1 fruit fly cellular context compared by ENCODE assay signal in the genomic region with DNA sequence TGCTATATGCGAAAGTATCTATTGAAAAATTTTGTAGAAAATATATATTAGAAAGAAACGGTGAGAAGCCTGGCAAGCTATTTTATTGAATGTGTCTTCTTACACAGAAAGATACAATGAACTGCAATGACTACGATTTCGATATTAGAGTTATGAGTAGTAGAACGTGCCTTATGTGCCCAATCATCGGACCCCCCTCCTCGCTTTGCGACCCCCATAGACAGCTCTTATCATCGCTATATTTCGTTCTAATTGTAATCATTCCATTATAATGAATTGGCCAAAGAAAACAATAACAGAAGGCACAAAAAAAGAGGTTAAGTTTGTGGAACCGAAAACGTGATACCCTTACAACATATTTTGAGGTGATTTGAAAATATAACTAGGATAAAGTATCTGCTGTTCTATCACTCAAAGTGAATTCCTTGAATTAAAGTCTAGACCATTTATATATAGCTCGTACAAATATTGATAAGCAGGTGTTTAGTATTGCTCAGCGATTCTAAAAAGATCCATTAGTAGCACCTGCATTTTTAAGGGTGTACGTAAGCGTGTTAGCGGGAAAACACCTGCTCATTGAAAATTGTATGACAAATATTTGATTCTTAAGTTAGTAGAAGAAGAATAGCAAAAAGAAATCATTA.
A peak's percentile ranks its signal among the peaks of the same experiment; 100 is the strongest.
TF ChIP-seq lines count a peak whose summit lies in the region.

No protein-coding gene starts in this region.

TF ChIP-seq in whole organism, embryonic, 481 proteins besides CTCF, POLR2A, EP300 and RAD21 (continued from another document and continues in another):
- TF ChIP-seq Adf1 (GFP tag; IDR thresholded peaks at IDR 0.05; lab: Robert Waterston, UW), result no peak
- TF ChIP-seq CG6813 (GFP tag; optimal IDR thresholded peaks at IDR 0.05; lab: Kevin White, UChicago), result no peak
- no peak for TF ChIP-seq H2.0 (GFP tag; IDR thresholded peaks at IDR 0.05; lab: Robert Waterston, UW)
- no peak for TF ChIP-seq bsh (GFP tag; optimal IDR thresholded peaks at IDR 0.05; lab: Kevin White, UChicago)
- TF ChIP-seq crc (GFP tag; optimal IDR thresholded peaks at IDR 0.05; lab: Kevin White, UChicago), result no peak
- TF ChIP-seq repo (GFP tag; optimal IDR thresholded peaks at IDR 0.05; lab: Kevin White, UChicago), result no peak
- no peak for TF ChIP-seq Atf-2 (GFP tag; optimal IDR thresholded peaks at IDR 0.05; lab: Kevin White, UChicago)
- TF ChIP-seq Bgb (GFP tag; IDR thresholded peaks at IDR 0.05; lab: Robert Waterston, UW; ENCODE audit: partially characterized antibody), result no peak
- no peak for TF ChIP-seq nerfin-1 (tag; optimal IDR thresholded peaks at IDR 0.05; lab: Kevin White, UChicago)
- no peak for TF ChIP-seq TFAM (GFP tag; optimal IDR thresholded peaks at IDR 0.05; lab: Kevin White, UChicago)
- no peak for TF ChIP-seq Neu2 (GFP tag; optimal IDR thresholded peaks at IDR 0.05; lab: Kevin White, UChicago; ENCODE audit: borderline replicate concordance)
- no peak for TF ChIP-seq prd (optimal IDR thresholded peaks at IDR 0.05; lab: Kevin White, UChicago)
- no peak for TF ChIP-seq prd (GFP tag; IDR thresholded peaks at IDR 0.05; lab: Robert Waterston, UW)
- no peak for TF ChIP-seq abd-A (tag; optimal IDR thresholded peaks at IDR 0.05; lab: Kevin White, UChicago)
- no peak for TF ChIP-seq nau (GFP tag; optimal IDR thresholded peaks at IDR 0.05; lab: Kevin White, UChicago)
- TF ChIP-seq tgo (GFP tag; IDR thresholded peaks at IDR 0.05; lab: Robert Waterston, UW), result no peak
- peak; percentile 22 for TF ChIP-seq gro (GFP tag; optimal IDR thresholded peaks at IDR 0.05; lab: Kevin White, UChicago)
- no peak for TF ChIP-seq BEAF-32 (GFP tag; optimal IDR thresholded peaks at IDR 0.05; lab: Kevin White, UChicago)
- peak; percentile 70 for TF ChIP-seq sens (GFP tag; lab: Kevin White, UChicago)
- TF ChIP-seq trh (GFP tag; optimal IDR thresholded peaks at IDR 0.05; lab: Kevin White, UChicago), result no peak
- no peak for TF ChIP-seq croc (GFP tag; conservative IDR thresholded peaks at IDR 0.05; lab: Robert Waterston, UW)
- TF ChIP-seq CG9797 (GFP tag; optimal IDR thresholded peaks at IDR 0.05; lab: Kevin White, UChicago), result no peak
- TF ChIP-seq CG32767 (GFP tag; IDR thresholded peaks at IDR 0.05; lab: Robert Waterston, UW), result no peak
- TF ChIP-seq CG4282 (GFP tag; optimal IDR thresholded peaks at IDR 0.05; lab: Kevin White, UChicago), result no peak
- TF ChIP-seq unc-4 (GFP tag; IDR thresholded peaks at IDR 0.05; lab: Robert Waterston, UW; ENCODE audit: partially characterized antibody), result no peak
- no peak for TF ChIP-seq Dfd (GFP tag; optimal IDR thresholded peaks at IDR 0.05; lab: Kevin White, UChicago)
- no peak for TF ChIP-seq oc (tag; optimal IDR thresholded peaks at IDR 0.05; lab: Kevin White, UChicago)
- TF ChIP-seq kni (GFP tag; optimal IDR thresholded peaks at IDR 0.05; lab: Kevin White, UChicago), result no peak
- TF ChIP-seq Camta (GFP tag; optimal IDR thresholded peaks at IDR 0.05; lab: Kevin White, UChicago), result no peak
- no peak for TF ChIP-seq bbx (GFP tag; IDR thresholded peaks at IDR 0.05; lab: Robert Waterston, UW; ENCODE audit: partially characterized antibody)
- TF ChIP-seq CG8359 (GFP tag; optimal IDR thresholded peaks at IDR 0.05; lab: Kevin White, UChicago; ENCODE audit: borderline replicate concordance), result no peak
- TF ChIP-seq CG7987 (GFP tag; optimal IDR thresholded peaks at IDR 0.05; lab: Kevin White, UChicago), result no peak
- TF ChIP-seq Side (GFP tag; optimal IDR thresholded peaks at IDR 0.05; lab: Kevin White, UChicago), result no peak
- no peak for TF ChIP-seq hth (optimal IDR thresholded peaks at IDR 0.05; lab: Kevin White, UChicago)
- TF ChIP-seq ash1 (GFP tag; optimal IDR thresholded peaks at IDR 0.05; lab: Kevin White, UChicago), result no peak
- no peak for TF ChIP-seq stwl (tag; optimal IDR thresholded peaks at IDR 0.05; lab: Kevin White, UChicago)
- TF ChIP-seq sim (GFP tag; IDR thresholded peaks at IDR 0.05; lab: Robert Waterston, UW), result no peak
- no peak for TF ChIP-seq aop (GFP tag; IDR thresholded peaks at IDR 0.05; lab: Robert Waterston, UW)
- TF ChIP-seq CG7928 (GFP tag; optimal IDR thresholded peaks at IDR 0.05; lab: Kevin White, UChicago), result no peak
- no peak for TF ChIP-seq NC2β (GFP tag; optimal IDR thresholded peaks at IDR 0.05; lab: Kevin White, UChicago)
- TF ChIP-seq Taf1 (GFP tag; IDR thresholded peaks at IDR 0.05; lab: Robert Waterston, UW), result no peak
- TF ChIP-seq Dip3 (GFP tag; optimal IDR thresholded peaks at IDR 0.05; lab: Kevin White, UChicago), result no peak
- TF ChIP-seq CG12155 (GFP tag; optimal IDR thresholded peaks at IDR 0.05; lab: Kevin White, UChicago), result no peak
- no peak for TF ChIP-seq cwo (GFP tag; optimal IDR thresholded peaks at IDR 0.05; lab: Kevin White, UChicago)
- no peak for TF ChIP-seq CG4707 (GFP tag; optimal IDR thresholded peaks at IDR 0.05; lab: Kevin White, UChicago)
- TF ChIP-seq Rfx (GFP tag; IDR thresholded peaks at IDR 0.05; lab: Robert Waterston, UW), result no peak
- no peak for TF ChIP-seq ftz-f1 (GFP tag; optimal IDR thresholded peaks at IDR 0.05; lab: Kevin White, UChicago)
- no peak for TF ChIP-seq HLH3B (GFP tag; IDR thresholded peaks at IDR 0.05; lab: Robert Waterston, UW)
- no peak for TF ChIP-seq amos (GFP tag; IDR thresholded peaks at IDR 0.05; lab: Robert Waterston, UW; ENCODE audit: partially characterized antibody)
- TF ChIP-seq mam (GFP tag; optimal IDR thresholded peaks at IDR 0.05; lab: Kevin White, UChicago), result no peak
- TF ChIP-seq Aef1 (GFP tag; IDR thresholded peaks at IDR 0.05; lab: Robert Waterston, UW), result no peak
- TF ChIP-seq hb (GFP tag; IDR thresholded peaks at IDR 0.05; lab: Robert Waterston, UW; ENCODE audit: partially characterized antibody), result no peak
- TF ChIP-seq Atf3 (GFP tag; optimal IDR thresholded peaks at IDR 0.05; lab: Kevin White, UChicago), result no peak
- no peak for TF ChIP-seq CG7745 (tag; optimal IDR thresholded peaks at IDR 0.05; lab: Kevin White, UChicago)
- TF ChIP-seq CG11695 (GFP tag; IDR thresholded peaks at IDR 0.05; lab: Robert Waterston, UW), result no peak
- no peak for TF ChIP-seq CrebB (tag; optimal IDR thresholded peaks at IDR 0.05; lab: Kevin White, UChicago)
- TF ChIP-seq CG2202 (tag; optimal IDR thresholded peaks at IDR 0.05; lab: Kevin White, UChicago), result no peak
- no peak for TF ChIP-seq psq (GFP tag; optimal IDR thresholded peaks at IDR 0.05; lab: Kevin White, UChicago)
- TF ChIP-seq shn (GFP tag; optimal IDR thresholded peaks at IDR 0.05; lab: Kevin White, UChicago), result peak; percentile 8
- peak; percentile 91 for TF ChIP-seq sug (tag; optimal IDR thresholded peaks at IDR 0.05; lab: Kevin White, UChicago)
- no peak for TF ChIP-seq exex (tag; optimal IDR thresholded peaks at IDR 0.05; lab: Kevin White, UChicago)
- no peak for TF ChIP-seq Eip74EF (GFP tag; optimal IDR thresholded peaks at IDR 0.05; lab: Kevin White, UChicago)
- TF ChIP-seq E2f1 (GFP tag; IDR thresholded peaks at IDR 0.05; lab: Robert Waterston, UW), result no peak
- no peak for TF ChIP-seq gsb (GFP tag; IDR thresholded peaks at IDR 0.05; lab: Robert Waterston, UW)
- TF ChIP-seq gce (GFP tag; IDR thresholded peaks at IDR 0.05; lab: Robert Waterston, UW), result no peak
- no peak for TF ChIP-seq CG11247 (GFP tag; IDR thresholded peaks at IDR 0.05; lab: Robert Waterston, UW)
- TF ChIP-seq CG2678 (tag; optimal IDR thresholded peaks at IDR 0.05; lab: Kevin White, UChicago), result peak; percentile 48
- no peak for TF ChIP-seq CG11398 (GFP tag; optimal IDR thresholded peaks at IDR 0.05; lab: Kevin White, UChicago)
- no peak for TF ChIP-seq mld (GFP tag; IDR thresholded peaks at IDR 0.05; lab: Robert Waterston, UW; ENCODE audit: partially characterized antibody)
- TF ChIP-seq CG17328 (GFP tag; IDR thresholded peaks at IDR 0.05; lab: Robert Waterston, UW), result no peak
- TF ChIP-seq da (GFP tag; optimal IDR thresholded peaks at IDR 0.05; lab: Kevin White, UChicago), result no peak
- no peak for TF ChIP-seq hbn (GFP tag; IDR thresholded peaks at IDR 0.05; lab: Robert Waterston, UW; ENCODE audit: partially characterized antibody)
- TF ChIP-seq ro (GFP tag; IDR thresholded peaks at IDR 0.05; lab: Robert Waterston, UW), result no peak
- no peak for TF ChIP-seq CG1603 (tag; optimal IDR thresholded peaks at IDR 0.05; lab: Kevin White, UChicago)
- TF ChIP-seq CG18011 (GFP tag; optimal IDR thresholded peaks at IDR 0.05; lab: Kevin White, UChicago), result no peak
- TF ChIP-seq lov (optimal IDR thresholded peaks at IDR 0.05; lab: Kevin White, UChicago), result no peak
- TF ChIP-seq lov (GFP tag; IDR thresholded peaks at IDR 0.05; lab: Robert Waterston, UW), result no peak
- TF ChIP-seq Abd-B (GFP tag; optimal IDR thresholded peaks at IDR 0.05; lab: Kevin White, UChicago), result no peak
- no peak for TF ChIP-seq pho (GFP tag; optimal IDR thresholded peaks at IDR 0.05; lab: Kevin White, UChicago)
- peak; percentile 5 for TF ChIP-seq CG10267 (tag; optimal IDR thresholded peaks at IDR 0.05; lab: Kevin White, UChicago)
- TF ChIP-seq Elba2 (GFP tag; optimal IDR thresholded peaks at IDR 0.05; lab: Kevin White, UChicago), result no peak
- TF ChIP-seq CG3995 (GFP tag; optimal IDR thresholded peaks at IDR 0.05; lab: Kevin White, UChicago), result no peak
- no peak for TF ChIP-seq CG9932 (GFP tag; IDR thresholded peaks at IDR 0.05; lab: Robert Waterston, UW)
- no peak for TF ChIP-seq Nf-YA (GFP tag; IDR thresholded peaks at IDR 0.05; lab: Robert Waterston, UW)
- no peak for TF ChIP-seq cato (GFP tag; optimal IDR thresholded peaks at IDR 0.05; lab: Kevin White, UChicago; ENCODE audit: borderline replicate concordance)
- no peak for TF ChIP-seq lab (GFP tag; optimal IDR thresholded peaks at IDR 0.05; lab: Kevin White, UChicago)
- no peak for TF ChIP-seq CG3065 (GFP tag; optimal IDR thresholded peaks at IDR 0.05; lab: Kevin White, UChicago)
- no peak for TF ChIP-seq CG8290 (GFP tag; optimal IDR thresholded peaks at IDR 0.05; lab: Kevin White, UChicago)
- TF ChIP-seq CG8290 (tag; optimal IDR thresholded peaks at IDR 0.05; lab: Kevin White, UChicago), result no peak
- no peak for TF ChIP-seq ttk (GFP tag; IDR thresholded peaks at IDR 0.05; lab: Robert Waterston, UW)
- no peak for TF ChIP-seq Dp (GFP tag; optimal IDR thresholded peaks at IDR 0.05; lab: Kevin White, UChicago)
- TF ChIP-seq CG8944 (GFP tag; optimal IDR thresholded peaks at IDR 0.05; lab: Kevin White, UChicago), result no peak
- TF ChIP-seq CG10462 (GFP tag; optimal IDR thresholded peaks at IDR 0.05; lab: Kevin White, UChicago), result no peak
- no peak for TF ChIP-seq cad (GFP tag; optimal IDR thresholded peaks at IDR 0.05; lab: Kevin White, UChicago)
- no peak for TF ChIP-seq CG8478 (optimal IDR thresholded peaks at IDR 0.05; lab: Kevin White, UChicago)
- TF ChIP-seq HLH54F (GFP tag; optimal IDR thresholded peaks at IDR 0.05; lab: Kevin White, UChicago), result no peak
- TF ChIP-seq zf30C (GFP tag; optimal IDR thresholded peaks at IDR 0.05; lab: Kevin White, UChicago), result no peak
- TF ChIP-seq twi (tag; optimal IDR thresholded peaks at IDR 0.05; lab: Kevin White, UChicago), result no peak
- TF ChIP-seq Nf-YC (tag; optimal IDR thresholded peaks at IDR 0.05; lab: Kevin White, UChicago), result no peak
- TF ChIP-seq chn (GFP tag; optimal IDR thresholded peaks at IDR 0.05; lab: Kevin White, UChicago), result no peak
- no peak for TF ChIP-seq yki (optimal IDR thresholded peaks at IDR 0.05; lab: Kevin White, UChicago)
- no peak for TF ChIP-seq CG6683 (GFP tag; optimal IDR thresholded peaks at IDR 0.05; lab: Kevin White, UChicago)
- TF ChIP-seq CG34376 (GFP tag; optimal IDR thresholded peaks at IDR 0.05; lab: Kevin White, UChicago), result no peak
- no peak for TF ChIP-seq ase (GFP tag; IDR thresholded peaks at IDR 0.05; lab: Robert Waterston, UW)
- peak; percentile 33 for TF ChIP-seq CG9727 (GFP tag; optimal IDR thresholded peaks at IDR 0.05; lab: Kevin White, UChicago)
- TF ChIP-seq CG9876 (GFP tag; optimal IDR thresholded peaks at IDR 0.05; lab: Kevin White, UChicago), result no peak
- no peak for TF ChIP-seq pfk (GFP tag; optimal IDR thresholded peaks at IDR 0.05; lab: Kevin White, UChicago)
- TF ChIP-seq CG6765 (GFP tag; optimal IDR thresholded peaks at IDR 0.05; lab: Kevin White, UChicago), result no peak
- TF ChIP-seq run (tag; optimal IDR thresholded peaks at IDR 0.05; lab: Kevin White, UChicago), result no peak
- TF ChIP-seq CG7556 (GFP tag; optimal IDR thresholded peaks at IDR 0.05; lab: Kevin White, UChicago), result peak; percentile 55
- no peak for TF ChIP-seq Tbp (GFP tag; optimal IDR thresholded peaks at IDR 0.05; lab: Kevin White, UChicago)
- no peak for TF ChIP-seq Dek (tag; optimal IDR thresholded peaks at IDR 0.05; lab: Kevin White, UChicago)
- no peak for TF ChIP-seq jing (GFP tag; optimal IDR thresholded peaks at IDR 0.05; lab: Kevin White, UChicago)
- TF ChIP-seq CG15011 (GFP tag; optimal IDR thresholded peaks at IDR 0.05; lab: Kevin White, UChicago), result no peak
- TF ChIP-seq CG7357 (GFP tag; IDR thresholded peaks at IDR 0.05; lab: Robert Waterston, UW), result no peak
- TF ChIP-seq ken (GFP tag; IDR thresholded peaks at IDR 0.05; lab: Robert Waterston, UW), result no peak
- TF ChIP-seq CG30403 (GFP tag; optimal IDR thresholded peaks at IDR 0.05; lab: Kevin White, UChicago), result peak; percentile 45
- TF ChIP-seq tup (GFP tag; optimal IDR thresholded peaks at IDR 0.05; lab: Kevin White, UChicago), result no peak
- peak; percentile 50 for TF ChIP-seq Oli (tag; optimal IDR thresholded peaks at IDR 0.05; lab: Kevin White, UChicago)
- TF ChIP-seq CG6175 (GFP tag; IDR thresholded peaks at IDR 0.05; lab: Robert Waterston, UW), result no peak
- peak; percentile 7 for TF ChIP-seq gsb-n (tag; optimal IDR thresholded peaks at IDR 0.05; lab: Kevin White, UChicago)
- no peak for TF ChIP-seq CG9215 (GFP tag; IDR thresholded peaks at IDR 0.05; lab: Robert Waterston, UW)
- no peak for TF ChIP-seq Oaz (GFP tag; IDR thresholded peaks at IDR 0.05; lab: Robert Waterston, UW)
- TF ChIP-seq lmd (GFP tag; IDR thresholded peaks at IDR 0.05; lab: Robert Waterston, UW), result no peak
- TF ChIP-seq pum (GFP tag; optimal IDR thresholded peaks at IDR 0.05; lab: Kevin White, UChicago), result no peak
- no peak for TF ChIP-seq CG17612 (GFP tag; IDR thresholded peaks at IDR 0.05; lab: Robert Waterston, UW)
- TF ChIP-seq Optix (GFP tag; IDR thresholded peaks at IDR 0.05; lab: Robert Waterston, UW), result no peak
- TF ChIP-seq NC2α (GFP tag; optimal IDR thresholded peaks at IDR 0.05; lab: Kevin White, UChicago), result no peak
- TF ChIP-seq Sox100B (GFP tag; optimal IDR thresholded peaks at IDR 0.05; lab: Kevin White, UChicago), result peak; percentile 41
- TF ChIP-seq klu (GFP tag; IDR thresholded peaks at IDR 0.05; lab: Robert Waterston, UW), result no peak
- no peak for TF ChIP-seq emc (GFP tag; optimal IDR thresholded peaks at IDR 0.05; lab: Kevin White, UChicago)
- no peak for TF ChIP-seq Hey (tag; optimal IDR thresholded peaks at IDR 0.05; lab: Kevin White, UChicago)
- peak; percentile 50 for TF ChIP-seq ac (GFP tag; optimal IDR thresholded peaks at IDR 0.05; lab: Kevin White, UChicago)
